Worm (Caenorhabditis elegans) whole organism, late embryonic: ENCODE results near the gene R07B7.6.

Source experiments
- ama-1 ChIP-seq: fragments of 150-350 bp; optimal IDR thresholded peaks from 2 replicates; lab custom pipeline; 2014
- dmd-4 ChIP-seq: sonication (generic microtip); optimal IDR thresholded peaks from 2 replicates; lab custom pipeline; 2016; ENCODE audit warnings: borderline replicate concordance, missing genetic modification characterization, missing compliant biosample characterization
- fkh-6 ChIP-seq: sonication (generic microtip); optimal IDR thresholded peaks from 2 replicates; lab custom pipeline; 2016; ENCODE audit warnings: missing genetic modification characterization, missing compliant biosample characterization

DNA sequence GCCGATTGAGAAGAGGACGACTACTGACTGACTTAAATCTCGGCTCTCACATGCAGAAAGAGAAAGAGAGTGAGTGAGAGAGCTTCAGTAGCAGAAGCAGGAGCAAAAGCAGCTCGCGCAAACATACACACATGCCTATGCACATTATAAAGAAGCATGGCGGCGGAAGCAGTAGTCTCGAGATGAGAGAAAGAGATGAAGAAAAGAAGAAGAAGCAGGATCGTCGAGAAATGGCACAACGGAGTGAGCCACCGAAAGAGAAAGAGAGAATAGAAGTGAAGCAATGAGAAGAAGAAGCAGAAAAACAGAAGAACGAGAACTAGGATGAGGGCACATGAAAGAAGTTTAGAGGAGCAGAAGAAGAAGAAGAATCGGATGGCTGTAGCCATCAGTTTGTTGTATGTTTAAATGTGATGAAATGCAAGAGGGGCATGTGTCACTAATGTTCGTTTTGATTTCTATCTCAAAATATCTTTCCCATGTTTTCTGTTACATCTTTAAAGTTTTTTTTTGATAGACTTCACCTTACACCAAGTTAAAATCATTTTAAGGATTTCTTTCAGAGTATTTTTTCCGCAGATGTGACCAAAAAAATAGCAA, 47.8 kb downstream of the R07B7.6 start:
- no peak for TF ChIP-seq ama-1
- no peak for TF ChIP-seq dmd-4 (tag; lab: Kevin White, UChicago)
- TF ChIP-seq fkh-6 (tag; lab: Kevin White, UChicago) = no peak
